Fruit fly (Drosophila melanogaster) whole organism, embryonic: ENCODE results near the gene galla-2.

Source experiments
- B-H2 ChIP-seq: fragments of 200-800 bp; sonication (Bioruptor generic); optimal IDR thresholded peaks from 2 replicates; lab custom pipeline; 2018; ENCODE audit warnings: missing biosample characterization, mild to moderate bottlenecking, missing genetic modification characterization
- CG10462 ChIP-seq: fragments of 200-800 bp; sonication (Bioruptor generic); optimal IDR thresholded peaks from 2 replicates; lab custom pipeline; 2016; ENCODE audit warnings: missing biosample characterization, missing genetic modification characterization
- CG10959 ChIP-seq: fragments of 200-800 bp; sonication (Bioruptor generic); IDR thresholded peaks from 2 replicates; pipeline ENCODE4 v1.3.6; 2022; ENCODE audit warnings: missing biosample characterization, missing genetic modification characterization
- CG11456 ChIP-seq: fragments of 200-800 bp; sonication (Bioruptor generic); IDR thresholded peaks from 3 replicates; pipeline ENCODE4 v1.3.6; 2022; ENCODE audit warnings: missing biosample characterization, missing genetic modification characterization
- CG11504 ChIP-seq: fragments of 200-800 bp; sonication (Bioruptor generic); optimal IDR thresholded peaks from 3 replicates; lab custom pipeline; 2019; ENCODE audit warnings: missing biosample characterization, mild to moderate bottlenecking, missing genetic modification characterization, moderate library complexity
- CG12155 ChIP-seq: fragments of 200-800 bp; sonication (Bioruptor generic); optimal IDR thresholded peaks from 3 replicates; lab custom pipeline; 2016; ENCODE audit warnings: missing biosample characterization, missing genetic modification characterization
- CG12391 ChIP-seq: fragments of 200-800 bp; sonication (Bioruptor generic); optimal IDR thresholded peaks from 3 replicates; lab custom pipeline; 2018; ENCODE audit warnings: missing biosample characterization, mild to moderate bottlenecking, missing genetic modification characterization, moderate library complexity
- CG14014 ChIP-seq: fragments of 200-800 bp; sonication (Bioruptor generic); IDR thresholded peaks from 2 replicates; pipeline ENCODE4 v1.3.6; 2022; ENCODE audit warnings: missing biosample characterization, missing genetic modification characterization
- CG14710 ChIP-seq: fragments of 200-800 bp; sonication (Bioruptor generic); optimal IDR thresholded peaks from 3 replicates; lab custom pipeline; 2019; ENCODE audit warnings: missing biosample characterization, mild to moderate bottlenecking, missing genetic modification characterization, moderate library complexity
- CG15696 ChIP-seq: fragments of 200-800 bp; sonication (Bioruptor generic); optimal IDR thresholded peaks from 2 replicates; lab custom pipeline; 2019; ENCODE audit warnings: missing biosample characterization, mild to moderate bottlenecking, missing genetic modification characterization, moderate library complexity
- CG1647 ChIP-seq: fragments of 200-800 bp; sonication (Bioruptor generic); optimal IDR thresholded peaks from 3 replicates; lab custom pipeline; 2016; ENCODE audit warnings: missing biosample characterization, missing genetic modification characterization
- CG17328 ChIP-seq: fragments of 200-800 bp; sonication (Bioruptor generic); IDR thresholded peaks from 2 replicates; pipeline ENCODE4 v1.3.6; 2022; ENCODE audit warnings: missing biosample characterization, missing genetic modification characterization
- CG17359 ChIP-seq: fragments of 200-800 bp; sonication (Bioruptor generic); optimal IDR thresholded peaks from 3 replicates; lab custom pipeline; 2018; ENCODE audit warnings: missing biosample characterization, mild to moderate bottlenecking, missing genetic modification characterization, moderate library complexity
- CG18262 ChIP-seq: fragments of 200-800 bp; optimal IDR thresholded peaks from 3 replicates; lab custom pipeline; 2019; ENCODE audit warnings: missing biosample characterization, mild to moderate bottlenecking, missing genetic modification characterization, moderate library complexity
- CG2199 ChIP-seq: fragments of 200-800 bp; sonication (Bioruptor generic); IDR thresholded peaks from 3 replicates; pipeline ENCODE4 v1.3.6; 2022; ENCODE audit warnings: missing biosample characterization, missing genetic modification characterization
- CG30020 ChIP-seq: fragments of 200-800 bp; optimal IDR thresholded peaks from 2 replicates; lab custom pipeline; 2019; ENCODE audit warnings: missing biosample characterization, mild to moderate bottlenecking, missing genetic modification characterization, moderate library complexity
- CG30403 ChIP-seq: fragments of 200-800 bp; sonication (Bioruptor generic); optimal IDR thresholded peaks from 3 replicates; lab custom pipeline; 2016; ENCODE audit warnings: missing biosample characterization, missing genetic modification characterization
- CG32772 ChIP-seq: fragments of 200-800 bp; sonication (Bioruptor generic); IDR thresholded peaks from 2 replicates; pipeline ENCODE4 v1.3.6; 2022; ENCODE audit warnings: missing biosample characterization, missing genetic modification characterization
- CG4424 ChIP-seq: fragments of 200-800 bp; sonication (Bioruptor generic); optimal IDR thresholded peaks from 3 replicates; lab custom pipeline; 2016; ENCODE audit warnings: missing biosample characterization, missing genetic modification characterization
- CG7745 ChIP-seq: fragments of 200-800 bp; sonication (Bioruptor generic); optimal IDR thresholded peaks from 2 replicates; lab custom pipeline; 2018; ENCODE audit warnings: missing biosample characterization, mild to moderate bottlenecking, missing genetic modification characterization, moderate library complexity
- CG7987 ChIP-seq: fragments of 200-800 bp; sonication (Bioruptor generic); optimal IDR thresholded peaks from 2 replicates; lab custom pipeline; 2018; ENCODE audit warnings: missing biosample characterization, mild to moderate bottlenecking, missing genetic modification characterization, moderate library complexity
- CG9609 ChIP-seq: fragments of 200-800 bp; sonication (Bioruptor generic); optimal IDR thresholded peaks from 3 replicates; lab custom pipeline; 2016; ENCODE audit warnings: missing biosample characterization, missing genetic modification characterization
- CG9797 ChIP-seq: fragments of 200-800 bp; sonication (Bioruptor generic); optimal IDR thresholded peaks from 3 replicates; lab custom pipeline; 2018; ENCODE audit warnings: missing biosample characterization, mild to moderate bottlenecking, missing genetic modification characterization
- CG9817 ChIP-seq: fragments of 200-800 bp; sonication (Bioruptor generic); optimal IDR thresholded peaks from 2 replicates; lab custom pipeline; 2018; ENCODE audit warnings: missing biosample characterization, mild to moderate bottlenecking, missing genetic modification characterization, moderate library complexity
- Dip3 ChIP-seq: fragments of 200-800 bp; sonication (Bioruptor generic); optimal IDR thresholded peaks from 3 replicates; lab custom pipeline; 2016; ENCODE audit warnings: missing biosample characterization, missing genetic modification characterization
- Dll ChIP-seq: fragments of 200-800 bp; sonication (Bioruptor generic); IDR thresholded peaks from 4 replicates; pipeline ENCODE4 v1.3.6; 2022; ENCODE audit warnings: missing biosample characterization, missing genetic modification characterization; ENCODE audit not compliant: partially characterized antibody
- Ets97D ChIP-seq: fragments of 200-800 bp; sonication (Bioruptor generic); optimal IDR thresholded peaks from 3 replicates; lab custom pipeline; 2016; ENCODE audit warnings: missing biosample characterization, missing genetic modification characterization
- HLH3B ChIP-seq: fragments of 200-800 bp; sonication (Bioruptor generic); IDR thresholded peaks from 2 replicates; pipeline ENCODE4 v1.3.6; 2022; ENCODE audit warnings: missing biosample characterization, missing genetic modification characterization
- Hmr ChIP-seq: fragments of 200-800 bp; sonication (Bioruptor generic); optimal IDR thresholded peaks from 3 replicates; lab custom pipeline; 2017; ENCODE audit warnings: mild to moderate bottlenecking, missing biosample characterization, missing genetic modification reagents, missing genetic modification characterization
- Hr51 ChIP-seq, 2 experiments: fragments of 200-800 bp; sonication (Bioruptor generic); optimal IDR thresholded peaks; 2 replicates in 1 of 2; 3 replicates in 1 of 2; lab custom pipeline; 2016 to 2018; ENCODE audit warnings: missing biosample characterization in 2 of 2, missing genetic modification characterization in 2 of 2, mild to moderate bottlenecking in 1 of 2, moderate library complexity in 1 of 2
- Hsf ChIP-seq: fragments of 200-800 bp; sonication (Bioruptor generic); optimal IDR thresholded peaks from 3 replicates; lab custom pipeline; 2016; ENCODE audit warnings: missing biosample characterization, missing genetic modification characterization
- MBD-R2 ChIP-seq: fragments of 200-800 bp; sonication (Bioruptor generic); IDR thresholded peaks from 2 replicates; pipeline ENCODE4 v1.3.6; 2022; ENCODE audit warnings: missing biosample characterization, missing genetic modification characterization
- Max ChIP-seq: fragments of 200-800 bp; sonication (Bioruptor generic); optimal IDR thresholded peaks from 2 replicates; lab custom pipeline; 2016; ENCODE audit warnings: missing biosample characterization, mild to moderate bottlenecking, missing genetic modification characterization
- Meics ChIP-seq: fragments of 200-800 bp; sonication (Bioruptor generic); optimal IDR thresholded peaks from 2 replicates; lab custom pipeline; 2017; ENCODE audit warnings: missing biosample characterization, mild to moderate bottlenecking, missing genetic modification characterization
- Scr ChIP-seq: fragments of 200-800 bp; sonication (Bioruptor generic); IDR thresholded peaks from 2 replicates; pipeline ENCODE4 v1.3.6; 2022; ENCODE audit warnings: missing biosample characterization, missing genetic modification characterization; ENCODE audit not compliant: partially characterized antibody
- Stat92E ChIP-seq, 3 experiments: fragments of >200 bp in 2 of 3; fragments of 200-800 bp in 1 of 3; sonication (Bioruptor generic) in 1 of 3; optimal IDR thresholded peaks; 2 replicates each; lab custom pipeline; 2017 to 2019; ENCODE audit warnings: missing biosample characterization in 3 of 3, missing genetic modification characterization in 3 of 3, mild to moderate bottlenecking in 1 of 3, moderate library complexity in 1 of 3
- Xbp1 ChIP-seq: fragments of 200-800 bp; sonication (Bioruptor generic); optimal IDR thresholded peaks from 3 replicates; lab custom pipeline; 2016; ENCODE audit warnings: missing biosample characterization, mild to moderate bottlenecking, missing genetic modification characterization
- bigmax ChIP-seq: fragments of 200-800 bp; sonication (Bioruptor generic); optimal IDR thresholded peaks from 2 replicates; lab custom pipeline; 2018; ENCODE audit warnings: missing biosample characterization, mild to moderate bottlenecking, missing genetic modification characterization
- chif ChIP-seq, 2 experiments: fragments of 200-800 bp; sonication (Bioruptor generic); optimal IDR thresholded peaks; 3 replicates each; lab custom pipeline; 2016; ENCODE audit warnings: missing biosample characterization in 2 of 2, missing genetic modification characterization in 2 of 2
- croc ChIP-seq: fragments of 200-800 bp; sonication (Bioruptor generic); conservative IDR thresholded peaks from 3 replicates; pipeline ENCODE4 v1.3.6; 2022; ENCODE audit warnings: missing biosample characterization, missing genetic modification characterization
- ind ChIP-seq: fragments of 200-800 bp; sonication (Bioruptor generic); optimal IDR thresholded peaks from 3 replicates; lab custom pipeline; 2016; ENCODE audit warnings: missing biosample characterization, missing genetic modification characterization
- kah ChIP-seq: fragments of 200-800 bp; sonication (Bioruptor generic); optimal IDR thresholded peaks from 2 replicates; lab custom pipeline; 2018; ENCODE audit warnings: missing biosample characterization, mild to moderate bottlenecking, missing genetic modification characterization
- otp ChIP-seq: fragments of 200-800 bp; sonication (Bioruptor generic); IDR thresholded peaks from 3 replicates; pipeline ENCODE4, ENCODE4 v1.3.6; 2022; ENCODE audit warnings: missing biosample characterization, missing genetic modification characterization
- pnt ChIP-seq: fragments of 200-800 bp; sonication (Bioruptor generic); optimal IDR thresholded peaks from 3 replicates; lab custom pipeline; 2016; ENCODE audit warnings: missing biosample characterization, missing genetic modification characterization
- salm ChIP-seq: fragments of 200-800 bp; sonication (Bioruptor generic); optimal IDR thresholded peaks from 2 replicates; lab custom pipeline; 2018; ENCODE audit warnings: missing biosample characterization, mild to moderate bottlenecking, missing genetic modification characterization
- sens-2 ChIP-seq: fragments of 200-800 bp; sonication (Bioruptor generic); IDR thresholded peaks from 2 replicates; pipeline ENCODE4 v1.3.6; 2022; ENCODE audit warnings: missing biosample characterization, missing genetic modification characterization
- sna ChIP-seq: fragments of 200-800 bp; sonication (Bioruptor generic); IDR thresholded peaks from 2 replicates; pipeline ENCODE4 v1.3.6; 2022; ENCODE audit warnings: missing biosample characterization, missing genetic modification characterization; ENCODE audit not compliant: partially characterized antibody
- sob ChIP-seq: fragments of 200-800 bp; sonication (Bioruptor generic); IDR thresholded peaks from 2 replicates; pipeline ENCODE4 v1.3.6; 2022; ENCODE audit warnings: missing biosample characterization, missing genetic modification characterization
- tin ChIP-seq: fragments of 200-800 bp; sonication (Bioruptor generic); optimal IDR thresholded peaks from 3 replicates; lab custom pipeline; 2016; ENCODE audit warnings: missing biosample characterization, missing genetic modification characterization
- usp ChIP-seq: fragments of >200 bp; optimal IDR thresholded peaks from 2 replicates; lab custom pipeline; 2017; ENCODE audit warnings: missing biosample characterization, missing genetic modification characterization

galla-2 gene

DNA sequence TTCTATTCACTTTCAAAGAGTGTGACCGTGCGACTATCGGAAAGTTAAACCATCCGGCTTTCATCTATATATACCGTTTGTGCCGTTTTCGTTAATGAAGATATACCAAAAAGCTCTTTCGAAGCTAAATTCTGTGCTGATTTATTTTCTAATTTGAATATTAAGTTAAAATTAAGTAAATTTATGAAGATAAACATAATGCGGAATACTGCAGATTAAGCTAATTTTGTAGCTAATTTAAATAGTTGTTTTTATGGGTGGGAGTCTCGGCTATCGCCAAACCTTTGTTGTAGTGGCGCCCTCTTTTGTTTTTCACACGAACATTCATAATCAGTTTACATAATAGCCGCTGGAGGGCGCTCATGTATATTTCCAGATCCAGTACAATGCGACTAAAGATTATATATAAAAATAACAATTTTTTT, 16.4 kb downstream of the galla-2 start, which contains the start of gene Aps (continued):
- TF ChIP-seq CG4424 (GFP tag; lab: Kevin White, UChicago) (peak; percentile 19), pnt (GFP tag; lab: Kevin White, UChicago) (peak; percentile 15), Ets97D (peak; percentile 67), CG2199 (GFP tag; lab: Robert Waterston, UW) (peak; percentile 47; the same call in 1 of the 3 replicates), Dll (GFP tag; lab: Robert Waterston, UW) (no peak), CG32772 (GFP tag; lab: Robert Waterston, UW) (0 out of 2 replicates have a peak, but pooled peaks have one; percentile 23), CG9609 (GFP tag; lab: Kevin White, UChicago) (peak; percentile 12), CG15696 (tag; lab: Kevin White, UChicago) (peak; percentile 62), Stat92E (GFP tag; optimal IDR thresholded peaks at IDR 0.05; lab: Kevin White, UChicago) (peak in 1 of 3 experiments; percentile 63), B-H2 (GFP tag; lab: Kevin White, UChicago) (peak; percentile 19), sens-2 (GFP tag; lab: Robert Waterston, UW) (peak; percentile 36; the same call in 1 of the 2 replicates), CG12155 (GFP tag; lab: Kevin White, UChicago) (peak; percentile 46), CG9817 (tag; lab: Kevin White, UChicago) (peak; percentile 59), Hsf (peak; percentile 68), CG30020 (peak; percentile 20), CG14710 (tag; lab: Kevin White, UChicago) (peak; percentile 79), croc (GFP tag; lab: Robert Waterston, UW) (no peak), Scr (GFP tag; lab: Robert Waterston, UW) (peak; percentile 33; the same call in 1 of the 2 replicates), bigmax (no peak), salm (tag; lab: Kevin White, UChicago) (no peak), Max (GFP tag; lab: Kevin White, UChicago) (peak; percentile 20), CG7745 (no peak), HLH3B (GFP tag; lab: Robert Waterston, UW) (peak; percentile 45; the same call in 1 of the 2 replicates), CG14014 (GFP tag; lab: Robert Waterston, UW) (peak; percentile 27; the same call in 1 of the 2 replicates), Meics (no peak), CG11456 (GFP tag; lab: Robert Waterston, UW) (peak; percentile 91), chif (GFP tag; optimal IDR thresholded peaks at IDR 0.05; lab: Kevin White, UChicago) (peak in 1 of 2 experiments; percentile 68), CG11504 (tag; lab: Kevin White, UChicago) (peak; percentile 64), otp (GFP tag; lab: Robert Waterston, UW) (peak; percentile 15; the same call in 1 of the 3 replicates), sob (peak; percentile 57; the same call in 1 of the 2 replicates), kah (GFP tag; lab: Kevin White, UChicago) (no peak), CG9797 (GFP tag; lab: Kevin White, UChicago) (peak; percentile 87), CG18262 (tag; lab: Kevin White, UChicago) (peak; percentile 50), CG10462 (no peak), sna (GFP tag; lab: Robert Waterston, UW) (no peak), tin (GFP tag; lab: Kevin White, UChicago) (peak; percentile 27), CG17328 (peak; percentile 52), CG17359 (tag; lab: Kevin White, UChicago) (peak; percentile 17), CG1647 (GFP tag; lab: Kevin White, UChicago) (peak; percentile 19), CG30403 (GFP tag; lab: Kevin White, UChicago) (peak; percentile 71), MBD-R2 (0 out of 2 replicates have a peak, but pooled peaks have one; percentile 25), Hmr (GFP tag; lab: Kevin White, UChicago) (peak; percentile 49), CG7987 (peak; percentile 24), usp (no peak), Xbp1 (peak; percentile 85), Dip3 (GFP tag; lab: Kevin White, UChicago) (no peak), CG10959 (GFP tag; lab: Robert Waterston, UW) (0 out of 2 replicates have a peak, but pooled peaks have one; percentile 16), ind (GFP tag; lab: Kevin White, UChicago) (peak; percentile 33), CG12391 (tag; lab: Kevin White, UChicago) (peak; percentile 59), Hr51 (GFP tag; optimal IDR thresholded peaks at IDR 0.05; lab: Kevin White, UChicago) (peak; percentile 28 to 38)
